Worm (Caenorhabditis elegans) whole organism, L1 larva: Measurements from ENCODE around the gene nhr-119.

Source experiments
- C34B4.2 ChIP-seq: sonication (generic microtip); optimal IDR thresholded peaks from 2 replicates; lab custom pipeline; 2017; ENCODE audit warnings: mild to moderate bottlenecking, missing genetic modification characterization, missing compliant biosample characterization
- fkh-10 ChIP-seq: sonication (generic microtip); optimal IDR thresholded peaks from 2 replicates; lab custom pipeline; 2017; ENCODE audit warnings: missing biosample characterization, missing genetic modification reagents, missing genetic modification characterization
- lin-14 ChIP-seq: fragments of 200-800 bp; sonication (Bioruptor generic); optimal IDR thresholded peaks from 2 replicates; lab custom pipeline; 2018; ENCODE audit warnings: mild to moderate bottlenecking, missing genetic modification characterization, moderate library complexity, missing compliant biosample characterization
- lsy-2 ChIP-seq, 2 experiments: fragments of 150-350 bp; optimal IDR thresholded peaks; 2 replicates each; lab custom pipeline; 2014; ENCODE audit warnings: missing biosample characterization in 2 of 2, missing genetic modification characterization in 2 of 2
- mep-1 ChIP-seq: fragments of 150-350 bp; optimal IDR thresholded peaks from 2 replicates; lab custom pipeline; 2014; ENCODE audit warnings: missing biosample characterization, missing genetic modification characterization
- nhr-237 ChIP-seq: fragments of 150-350 bp; optimal IDR thresholded peaks from 2 replicates; lab custom pipeline; 2014; ENCODE audit warnings: missing biosample characterization, missing genetic modification characterization
- nhr-77 ChIP-seq: fragments of 150-350 bp; optimal IDR thresholded peaks from 2 replicates; lab custom pipeline; 2014; ENCODE audit warnings: missing biosample characterization, missing genetic modification characterization
- nhr-90 ChIP-seq: sonication (generic microtip); optimal IDR thresholded peaks from 2 replicates; lab custom pipeline; 2016; ENCODE audit warnings: mild to moderate bottlenecking, missing genetic modification characterization, missing compliant biosample characterization; ENCODE audit not compliant: poor library complexity
- skn-1 ChIP-seq: fragments of 150-350 bp; optimal IDR thresholded peaks from 2 replicates; lab custom pipeline; 2014; ENCODE audit warnings: missing biosample characterization, missing genetic modification characterization
- sox-4 ChIP-seq: sonication (generic microtip); optimal IDR thresholded peaks from 2 replicates; lab custom pipeline; 2016; ENCODE audit warnings: missing genetic modification characterization, missing compliant biosample characterization
- sup-37 ChIP-seq: fragments of 200-800 bp; sonication (Bioruptor generic); optimal IDR thresholded peaks from 2 replicates; lab custom pipeline; 2018; ENCODE audit warnings: mild to moderate bottlenecking, missing genetic modification characterization, missing compliant biosample characterization
- unc-30 ChIP-seq: sonication (generic microtip); optimal IDR thresholded peaks from 2 replicates; lab custom pipeline; 2017; ENCODE audit warnings: missing biosample characterization, missing genetic modification characterization
- ztf-4 ChIP-seq: fragments of 150-350 bp; optimal IDR thresholded peaks from 2 replicates; lab custom pipeline; 2014; ENCODE audit warnings: missing biosample characterization, missing genetic modification characterization

ce11 chrII:2830144-2830543 lies 29.7 kb upstream of the nhr-119 start:
- TF ChIP-seq skn-1, result no peak
- TF ChIP-seq C34B4.2 (tag; lab: Kevin White, UChicago), result no peak
- no peak for TF ChIP-seq sup-37
- no peak for TF ChIP-seq unc-30
- no peak for TF ChIP-seq lsy-2 (tag; optimal IDR thresholded peaks at IDR 0.05; lab: Kevin White, UChicago)
- no peak for TF ChIP-seq ztf-4 (tag; lab: Kevin White, UChicago)
- no peak for TF ChIP-seq nhr-237 (tag; lab: Kevin White, UChicago)
- no peak for TF ChIP-seq mep-1
- no peak for TF ChIP-seq fkh-10 (GFP tag; lab: Kevin White, UChicago)
- TF ChIP-seq lin-14 (GFP tag; lab: Kevin White, UChicago), result no peak
- no peak for TF ChIP-seq nhr-90 (tag; lab: Kevin White, UChicago)
- no peak for TF ChIP-seq sox-4 (tag; lab: Kevin White, UChicago)
- TF ChIP-seq nhr-77 (tag; lab: Kevin White, UChicago), result no peak
